Fruit fly (Drosophila melanogaster) whole organism, embryonic: ENCODE measurements around the gene CG4497.

Source experiments
- B-H1 ChIP-seq: fragments of 200-800 bp; sonication (Bioruptor generic); IDR thresholded peaks from 3 replicates; pipeline ENCODE4 v1.3.6; 2022; ENCODE audit warnings: missing biosample characterization, missing genetic modification characterization
- BEAF-32 ChIP-seq: fragments of 200-800 bp; sonication (Bioruptor generic); optimal IDR thresholded peaks from 3 replicates; lab custom pipeline; 2017; ENCODE audit warnings: missing biosample characterization, missing genetic modification characterization, mild to moderate bottlenecking, moderate library complexity, missing genetic modification reagents
- CG10209 ChIP-seq: fragments of 200-800 bp; sonication (Bioruptor generic); optimal IDR thresholded peaks from 3 replicates; lab custom pipeline; 2017; ENCODE audit warnings: missing biosample characterization, mild to moderate bottlenecking, missing genetic modification characterization, missing genetic modification reagents
- CG10431 ChIP-seq: fragments of 200-800 bp; sonication (Bioruptor generic); optimal IDR thresholded peaks from 3 replicates; lab custom pipeline; 2018; ENCODE audit warnings: missing biosample characterization, mild to moderate bottlenecking, missing genetic modification characterization
- CG11247 ChIP-seq: fragments of 200-800 bp; sonication (Bioruptor generic); IDR thresholded peaks from 2 replicates; pipeline ENCODE4 v1.3.6; 2022; ENCODE audit warnings: missing biosample characterization, missing genetic modification characterization
- CG11696 ChIP-seq: fragments of 200-800 bp; sonication (Bioruptor generic); IDR thresholded peaks from 2 replicates; pipeline ENCODE4 v1.3.6; 2022; ENCODE audit warnings: missing biosample characterization, missing genetic modification characterization
- CG12071 ChIP-seq: fragments of 200-800 bp; sonication (Bioruptor generic); optimal IDR thresholded peaks from 3 replicates; lab custom pipeline; 2018; ENCODE audit warnings: missing biosample characterization, mild to moderate bottlenecking, missing genetic modification characterization
- CG1233 ChIP-seq: fragments of 200-800 bp; sonication (Bioruptor generic); optimal IDR thresholded peaks from 4 replicates; lab custom pipeline; 2018; ENCODE audit warnings: missing biosample characterization, mild to moderate bottlenecking, missing genetic modification characterization
- CG13424 ChIP-seq: fragments of 200-800 bp; sonication (Bioruptor generic); optimal IDR thresholded peaks from 2 replicates; lab custom pipeline; 2019; ENCODE audit warnings: missing biosample characterization, mild to moderate bottlenecking, missing genetic modification characterization, moderate library complexity
- CG14014 ChIP-seq: fragments of 200-800 bp; sonication (Bioruptor generic); IDR thresholded peaks from 2 replicates; pipeline ENCODE4 v1.3.6; 2022; ENCODE audit warnings: missing biosample characterization, missing genetic modification characterization
- CG14667 ChIP-seq: fragments of 200-800 bp; sonication (Bioruptor generic); IDR thresholded peaks from 2 replicates; pipeline ENCODE4 v1.3.6; 2022; ENCODE audit warnings: missing biosample characterization, missing genetic modification characterization
- CG31224 ChIP-seq: fragments of 200-800 bp; sonication (Bioruptor generic); IDR thresholded peaks from 2 replicates; pipeline ENCODE4 v1.3.6; 2022; ENCODE audit warnings: missing biosample characterization, missing genetic modification characterization
- CG31441 ChIP-seq: fragments of 200-800 bp; sonication (Bioruptor generic); IDR thresholded peaks from 2 replicates; pipeline ENCODE4 v1.3.6; 2022; ENCODE audit warnings: missing biosample characterization, missing genetic modification characterization
- CG43689 ChIP-seq: fragments of 200-800 bp; sonication (Bioruptor generic); IDR thresholded peaks from 2 replicates; pipeline ENCODE4 v1.3.6; 2022; ENCODE audit warnings: missing biosample characterization, missing genetic modification characterization
- CG4707 ChIP-seq: fragments of 200-800 bp; sonication (Bioruptor generic); optimal IDR thresholded peaks from 2 replicates; lab custom pipeline; 2018; ENCODE audit warnings: missing biosample characterization, mild to moderate bottlenecking, missing genetic modification characterization, moderate library complexity
- CG6175 ChIP-seq: fragments of 200-800 bp; sonication (Bioruptor generic); IDR thresholded peaks from 3 replicates; pipeline ENCODE4 v1.3.6; 2022; ENCODE audit warnings: missing biosample characterization, missing genetic modification characterization
- CG6254 ChIP-seq: fragments of 200-800 bp; sonication (Bioruptor generic); optimal IDR thresholded peaks from 3 replicates; lab custom pipeline; 2017; ENCODE audit warnings: mild to moderate bottlenecking, missing biosample characterization, missing genetic modification reagents, missing genetic modification characterization
- CG7357 ChIP-seq: fragments of 200-800 bp; sonication (Bioruptor generic); IDR thresholded peaks from 3 replicates; pipeline ENCODE4 v1.3.6; 2022; ENCODE audit warnings: missing biosample characterization, missing genetic modification characterization
- CG7987 ChIP-seq: fragments of 200-800 bp; sonication (Bioruptor generic); optimal IDR thresholded peaks from 2 replicates; lab custom pipeline; 2018; ENCODE audit warnings: missing biosample characterization, mild to moderate bottlenecking, missing genetic modification characterization, moderate library complexity
- CG8290 ChIP-seq, 3 experiments: fragments of 200-800 bp; sonication (Bioruptor generic); optimal IDR thresholded peaks; 2 replicates each; lab custom pipeline; 2016 to 2019; ENCODE audit warnings: missing biosample characterization in 3 of 3, missing genetic modification characterization in 3 of 3, mild to moderate bottlenecking in 2 of 3, moderate library complexity in 1 of 3
- CG8924 ChIP-seq: fragments of 200-800 bp; optimal IDR thresholded peaks from 3 replicates; lab custom pipeline; 2019; ENCODE audit warnings: missing biosample characterization, mild to moderate bottlenecking, missing genetic modification characterization, moderate library complexity
- CG9215 ChIP-seq: fragments of 200-800 bp; sonication (Bioruptor generic); IDR thresholded peaks from 2 replicates; pipeline ENCODE4 v1.3.6; 2022; ENCODE audit warnings: missing biosample characterization, missing genetic modification characterization
- CrebB ChIP-seq: fragments of 200-800 bp; sonication (Bioruptor generic); optimal IDR thresholded peaks from 3 replicates; lab custom pipeline; 2018; ENCODE audit warnings: missing biosample characterization, mild to moderate bottlenecking, missing genetic modification characterization
- D ChIP-seq, 2 experiments: fragments of 200-800 bp in 1 of 2; fragments of >200 bp in 1 of 2; sonication (Bioruptor generic) in 1 of 2; optimal IDR thresholded peaks; 2 replicates in 1 of 2; 3 replicates in 1 of 2; lab custom pipeline; 2017; ENCODE audit warnings: mild to moderate bottlenecking in 1 of 2, missing biosample characterization in 1 of 2, missing genetic modification characterization in 1 of 2, missing genetic modification reagents in 1 of 2
- D19A ChIP-seq: fragments of 200-800 bp; optimal IDR thresholded peaks from 3 replicates; lab custom pipeline; 2019; ENCODE audit warnings: missing biosample characterization, mild to moderate bottlenecking, missing genetic modification characterization, moderate library complexity
- E2f2 ChIP-seq: fragments of 200-800 bp; sonication (Bioruptor generic); IDR thresholded peaks from 2 replicates; pipeline ENCODE4 v1.3.6; 2022; ENCODE audit warnings: missing biosample characterization, missing genetic modification characterization
- Fer3 ChIP-seq: fragments of 200-800 bp; sonication (Bioruptor generic); optimal IDR thresholded peaks from 2 replicates; lab custom pipeline; 2018; ENCODE audit warnings: missing biosample characterization, mild to moderate bottlenecking, missing genetic modification characterization, moderate library complexity
- Gsc ChIP-seq: fragments of 200-800 bp; sonication (Bioruptor generic); IDR thresholded peaks from 2 replicates; pipeline ENCODE4 v1.3.6; 2022; ENCODE audit warnings: missing biosample characterization, missing genetic modification characterization
- Hr3 ChIP-seq: fragments of 200-800 bp; sonication (Bioruptor generic); optimal IDR thresholded peaks from 3 replicates; lab custom pipeline; 2016; ENCODE audit warnings: missing biosample characterization, missing genetic modification characterization
- Meics ChIP-seq: fragments of 200-800 bp; sonication (Bioruptor generic); optimal IDR thresholded peaks from 2 replicates; lab custom pipeline; 2017; ENCODE audit warnings: missing biosample characterization, mild to moderate bottlenecking, missing genetic modification characterization
- Mrtf ChIP-seq: fragments of 200-800 bp; sonication (Bioruptor generic); IDR thresholded peaks from 3 replicates; pipeline ENCODE4 v1.3.6; 2022; ENCODE audit warnings: missing biosample characterization, missing genetic modification characterization
- Oli ChIP-seq: fragments of 200-800 bp; sonication (Bioruptor generic); optimal IDR thresholded peaks from 2 replicates; lab custom pipeline; 2018; ENCODE audit warnings: missing biosample characterization, mild to moderate bottlenecking, missing genetic modification characterization, moderate library complexity
- Ssrp ChIP-seq: fragments of 200-800 bp; sonication (Bioruptor generic); optimal IDR thresholded peaks from 2 replicates; lab custom pipeline; 2018; ENCODE audit warnings: missing biosample characterization, mild to moderate bottlenecking, missing genetic modification characterization, moderate library complexity
- Usf ChIP-seq: fragments of 200-800 bp; sonication (Bioruptor generic); optimal IDR thresholded peaks from 2 replicates; lab custom pipeline; 2017; ENCODE audit warnings: missing genotype, missing biosample characterization, missing genetic modification characterization
- YL-1 ChIP-seq: fragments of 200-800 bp; sonication (Bioruptor generic); optimal IDR thresholded peaks from 3 replicates; lab custom pipeline; 2017; ENCODE audit warnings: missing biosample characterization, mild to moderate bottlenecking, missing genetic modification characterization
- cas ChIP-seq: fragments of 200-800 bp; sonication (Bioruptor generic); IDR thresholded peaks from 2 replicates; pipeline ENCODE4 v1.3.6; 2022; ENCODE audit warnings: missing biosample characterization, missing genetic modification characterization
- corto ChIP-seq: fragments of 200-800 bp; sonication (Bioruptor generic); optimal IDR thresholded peaks from 2 replicates; lab custom pipeline; 2016; ENCODE audit warnings: missing biosample characterization, mild to moderate bottlenecking, missing genetic modification characterization, moderate library complexity
- dan ChIP-seq: fragments of 200-800 bp; sonication (Bioruptor generic); IDR thresholded peaks from 2 replicates; pipeline ENCODE4 v1.3.6; 2022; ENCODE audit warnings: missing biosample characterization, missing genetic modification characterization
- gt ChIP-seq: fragments of 200-800 bp; sonication (Bioruptor generic); IDR thresholded peaks from 2 replicates; pipeline ENCODE4 v1.3.6; 2022; ENCODE audit warnings: missing biosample characterization, missing genetic modification characterization
- hkb ChIP-seq, 2 experiments: fragments of 200-800 bp in 1 of 2; fragments of >200 bp in 1 of 2; sonication (Bioruptor generic) in 1 of 2; IDR thresholded peaks in 1 of 2; optimal IDR thresholded peaks in 1 of 2; 2 replicates each; pipeline versions ENCODE4 v1.3.6 to Lab custom; 2017 to 2022; ENCODE audit warnings: missing biosample characterization in 1 of 2, missing genetic modification characterization in 1 of 2
- jigr1 ChIP-seq: fragments of 200-800 bp; sonication (Bioruptor generic); IDR thresholded peaks from 3 replicates; pipeline ENCODE4 v1.3.6; 2022; ENCODE audit warnings: missing biosample characterization, missing genetic modification characterization
- lmd ChIP-seq: fragments of 200-800 bp; sonication (Bioruptor generic); IDR thresholded peaks from 2 replicates; pipeline ENCODE4 v1.3.6; 2022; ENCODE audit warnings: missing biosample characterization, missing genetic modification characterization
- nmo ChIP-seq: fragments of 200-800 bp; sonication (Bioruptor generic); optimal IDR thresholded peaks from 2 replicates; lab custom pipeline; 2018; ENCODE audit warnings: missing biosample characterization, mild to moderate bottlenecking, missing genetic modification characterization, moderate library complexity
- otp ChIP-seq: fragments of 200-800 bp; sonication (Bioruptor generic); IDR thresholded peaks from 3 replicates; pipeline ENCODE4, ENCODE4 v1.3.6; 2022; ENCODE audit warnings: missing biosample characterization, missing genetic modification characterization
- sens-2 ChIP-seq: fragments of 200-800 bp; sonication (Bioruptor generic); IDR thresholded peaks from 2 replicates; pipeline ENCODE4 v1.3.6; 2022; ENCODE audit warnings: missing biosample characterization, missing genetic modification characterization
- slbo ChIP-seq: fragments of 200-800 bp; sonication (Bioruptor generic); IDR thresholded peaks from 2 replicates; pipeline ENCODE4 v1.3.6; 2022; ENCODE audit warnings: missing biosample characterization, missing genetic modification characterization
- stwl ChIP-seq: fragments of 200-800 bp; sonication (Bioruptor generic); optimal IDR thresholded peaks from 3 replicates; lab custom pipeline; 2018; ENCODE audit warnings: missing biosample characterization, mild to moderate bottlenecking, missing genetic modification characterization, moderate library complexity
- tin ChIP-seq: fragments of 200-800 bp; sonication (Bioruptor generic); optimal IDR thresholded peaks from 3 replicates; lab custom pipeline; 2016; ENCODE audit warnings: missing biosample characterization, missing genetic modification characterization
- tx ChIP-seq: fragments of 200-800 bp; sonication (Bioruptor generic); optimal IDR thresholded peaks from 2 replicates; lab custom pipeline; 2016; ENCODE audit warnings: missing biosample characterization, missing genetic modification characterization
- unc-4 ChIP-seq: fragments of 200-800 bp; sonication (Bioruptor generic); IDR thresholded peaks from 2 replicates; pipeline ENCODE4 v1.3.6; 2022; ENCODE audit warnings: missing biosample characterization, missing genetic modification characterization; ENCODE audit not compliant: partially characterized antibody

Gene CG4497

DNA sequence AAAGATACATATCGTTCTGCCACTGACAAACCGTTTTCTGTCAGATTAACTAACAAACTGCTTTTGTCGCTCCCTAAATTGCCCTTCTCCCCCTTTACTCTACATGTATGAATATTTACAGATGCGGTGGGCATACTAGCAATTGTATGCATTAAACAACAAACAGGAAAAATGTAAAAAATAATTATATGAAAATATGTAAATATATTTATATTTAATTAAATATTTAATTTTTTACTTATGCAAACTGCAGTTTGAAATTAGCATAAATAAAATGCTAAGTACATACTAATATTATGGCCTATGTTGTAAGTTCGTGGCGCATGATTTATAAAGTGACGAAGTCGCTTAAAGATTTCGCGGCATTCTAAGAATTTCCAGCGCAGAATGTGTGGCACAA lies 43.6 kb downstream of the CG4497 start (continued):
- TF ChIP-seq CG14667 (no peak), CG9215 (GFP tag; lab: Robert Waterston, UW) (no peak), D19A (tag; lab: Kevin White, UChicago) (peak; percentile 71), CG31224 (GFP tag; lab: Robert Waterston, UW) (no peak), stwl (no peak), CG6254 (GFP tag; lab: Kevin White, UChicago) (no peak), CG8924 (tag; lab: Kevin White, UChicago) (peak; percentile 65), CG6175 (GFP tag; lab: Robert Waterston, UW) (no peak), CrebB (no peak), Usf (GFP tag; lab: Kevin White, UChicago) (no peak), CG7987 (GFP tag; lab: Kevin White, UChicago) (no peak), corto (no peak), slbo (0 out of 2 replicates have a peak, but pooled peaks have one; percentile 15), unc-4 (GFP tag; lab: Robert Waterston, UW) (no peak), CG7357 (no peak), CG14014 (peak; percentile 51; the same call in 1 of the 2 replicates), B-H1 (GFP tag; lab: Robert Waterston, UW) (no peak; the same call in 1 of the 3 replicates), gt (GFP tag; lab: Robert Waterston, UW) (no peak), YL-1 (GFP tag; lab: Kevin White, UChicago) (no peak), Oli (tag; lab: Kevin White, UChicago) (peak; percentile 66), jigr1 (GFP tag; lab: Robert Waterston, UW) (no peak), E2f2 (GFP tag; lab: Robert Waterston, UW) (no peak; the same call in 1 of the 2 replicates), lmd (GFP tag; lab: Robert Waterston, UW) (peak; percentile 43; the same call in 1 of the 2 replicates), CG4707 (GFP tag; lab: Kevin White, UChicago) (no peak), tx (GFP tag; lab: Kevin White, UChicago) (no peak), CG8290 (GFP tag; optimal IDR thresholded peaks at IDR 0.05; lab: Kevin White, UChicago) (no peak), CG8290 (tag; optimal IDR thresholded peaks at IDR 0.05; lab: Kevin White, UChicago) (no peak), CG13424 (peak; percentile 78), Ssrp (peak; percentile 67), Fer3 (tag; lab: Kevin White, UChicago) (peak; percentile 10), CG12071 (no peak), CG43689 (GFP tag; lab: Robert Waterston, UW) (peak; percentile 34; the same call in 1 of the 2 replicates), sens-2 (GFP tag; lab: Robert Waterston, UW) (no peak), CG10209 (GFP tag; lab: Kevin White, UChicago) (peak; percentile 51), cas (GFP tag; lab: Robert Waterston, UW) (no peak), CG1233 (no peak), D (optimal IDR thresholded peaks at IDR 0.05; lab: Kevin White, UChicago) (no peak), D (GFP tag; optimal IDR thresholded peaks at IDR 0.05; lab: Kevin White, UChicago) (peak; percentile 44), CG11696 (GFP tag; lab: Robert Waterston, UW) (peak; percentile 83), CG10431 (GFP tag; lab: Kevin White, UChicago) (peak; percentile 8), BEAF-32 (GFP tag; lab: Kevin White, UChicago) (no peak), tin (GFP tag; lab: Kevin White, UChicago) (no peak), CG11247 (peak; percentile 25; the same call in 1 of the 2 replicates), nmo (GFP tag; lab: Kevin White, UChicago) (peak; percentile 77), Gsc (GFP tag; lab: Robert Waterston, UW) (no peak), Mrtf (GFP tag; lab: Robert Waterston, UW) (no peak), dan (no peak), CG31441 (GFP tag; lab: Robert Waterston, UW) (peak; percentile 54; the same call in 1 of the 2 replicates), Meics (GFP tag; lab: Kevin White, UChicago) (peak; percentile 25), Hr3 (GFP tag; lab: Kevin White, UChicago) (peak; percentile 27), otp (GFP tag; lab: Robert Waterston, UW) (no peak), hkb (optimal IDR thresholded peaks at IDR 0.05; lab: Kevin White, UChicago) (no peak), hkb (GFP tag; IDR thresholded peaks at IDR 0.05; lab: Robert Waterston, UW) (peak; percentile 61; the same call in 1 of the 2 replicates)
